Fruit fly (Drosophila melanogaster) whole organism, embryonic: ENCODE data around the gene Vm34Ca.

Experiments used
- Aef1 ChIP-seq: fragments of 200-800 bp; sonication (Bioruptor generic); IDR thresholded peaks from 3 replicates; pipeline ENCODE4 v1.3.6; 2022; ENCODE audit warnings: missing biosample characterization, missing genetic modification characterization
- Atf3 ChIP-seq: fragments of 200-800 bp; sonication (Bioruptor generic); optimal IDR thresholded peaks from 3 replicates; lab custom pipeline; 2016; ENCODE audit warnings: missing biosample characterization, missing genetic modification characterization
- CG10321 ChIP-seq: fragments of 200-800 bp; sonication (Bioruptor generic); IDR thresholded peaks from 2 replicates; pipeline ENCODE4 v1.3.6; 2022; ENCODE audit warnings: missing biosample characterization, missing genetic modification characterization
- CG10366 ChIP-seq: fragments of 200-800 bp; sonication (Bioruptor generic); IDR thresholded peaks from 2 replicates; pipeline ENCODE4 v1.3.6; 2022; ENCODE audit warnings: missing biosample characterization, missing genetic modification characterization
- CG11723 ChIP-seq: fragments of 200-800 bp; sonication (Bioruptor generic); optimal IDR thresholded peaks from 2 replicates; lab custom pipeline; 2017; ENCODE audit warnings: missing biosample characterization, mild to moderate bottlenecking, missing genetic modification characterization
- CG14710 ChIP-seq: fragments of 200-800 bp; sonication (Bioruptor generic); optimal IDR thresholded peaks from 3 replicates; lab custom pipeline; 2019; ENCODE audit warnings: missing biosample characterization, mild to moderate bottlenecking, missing genetic modification characterization, moderate library complexity
- CG1529 ChIP-seq: fragments of 200-800 bp; sonication (Bioruptor generic); optimal IDR thresholded peaks from 3 replicates; lab custom pipeline; 2018; ENCODE audit warnings: missing biosample characterization, missing genetic modification characterization
- CG15479 ChIP-seq: fragments of 200-800 bp; sonication (Bioruptor generic); optimal IDR thresholded peaks from 3 replicates; lab custom pipeline; 2019; ENCODE audit warnings: missing biosample characterization, mild to moderate bottlenecking, missing genetic modification characterization, moderate library complexity
- CG16779 ChIP-seq: fragments of 200-800 bp; sonication (Bioruptor generic); IDR thresholded peaks from 2 replicates; pipeline ENCODE4 v1.3.6; 2022; ENCODE audit warnings: missing biosample characterization, missing genetic modification characterization
- CG16815 ChIP-seq: fragments of 200-800 bp; sonication (Bioruptor generic); optimal IDR thresholded peaks from 3 replicates; lab custom pipeline; 2017; ENCODE audit warnings: missing biosample characterization, mild to moderate bottlenecking, missing genetic modification characterization
- CG2129 ChIP-seq: fragments of 200-800 bp; sonication (Bioruptor generic); IDR thresholded peaks from 2 replicates; pipeline ENCODE4 v1.3.6; 2022; ENCODE audit warnings: missing biosample characterization, missing genetic modification characterization; ENCODE audit not compliant: partially characterized antibody
- CG30403 ChIP-seq: fragments of 200-800 bp; sonication (Bioruptor generic); optimal IDR thresholded peaks from 3 replicates; lab custom pipeline; 2016; ENCODE audit warnings: missing biosample characterization, missing genetic modification characterization
- CG33213 ChIP-seq: fragments of 200-800 bp; sonication (Bioruptor generic); optimal IDR thresholded peaks from 3 replicates; lab custom pipeline; 2016; ENCODE audit warnings: missing biosample characterization, missing genetic modification characterization
- CG4617 ChIP-seq: fragments of 200-800 bp; sonication (Bioruptor generic); optimal IDR thresholded peaks from 3 replicates; lab custom pipeline; 2016; ENCODE audit warnings: missing biosample characterization, missing genetic modification characterization, borderline replicate concordance
- CG6175 ChIP-seq: fragments of 200-800 bp; sonication (Bioruptor generic); IDR thresholded peaks from 3 replicates; pipeline ENCODE4 v1.3.6; 2022; ENCODE audit warnings: missing biosample characterization, missing genetic modification characterization
- CG7839 ChIP-seq: fragments of 200-800 bp; sonication (Bioruptor generic); optimal IDR thresholded peaks from 3 replicates; lab custom pipeline; 2018; ENCODE audit warnings: missing biosample characterization, mild to moderate bottlenecking, missing genetic modification characterization, moderate library complexity
- CG8924 ChIP-seq: fragments of 200-800 bp; optimal IDR thresholded peaks from 3 replicates; lab custom pipeline; 2019; ENCODE audit warnings: missing biosample characterization, mild to moderate bottlenecking, missing genetic modification characterization, moderate library complexity
- Dbx ChIP-seq: fragments of 200-800 bp; sonication (Bioruptor generic); IDR thresholded peaks from 3 replicates; pipeline ENCODE4 v1.3.6; 2022; ENCODE audit warnings: missing biosample characterization, missing genetic modification characterization
- Dfd ChIP-seq, 2 experiments: fragments of >200 bp; optimal IDR thresholded peaks; 2 replicates each; lab custom pipeline; 2017; ENCODE audit warnings: missing biosample characterization in 2 of 2, missing genetic modification characterization in 2 of 2
- Dref ChIP-seq: fragments of 200-800 bp; sonication (Bioruptor generic); IDR thresholded peaks from 2 replicates; pipeline ENCODE4 v1.3.6; 2022; ENCODE audit warnings: missing biosample characterization, missing genetic modification characterization
- GATAe ChIP-seq: fragments of 200-800 bp; sonication (Bioruptor generic); conservative IDR thresholded peaks from 2 replicates; pipeline ENCODE4 v1.3.6; 2022; ENCODE audit warnings: missing biosample characterization, missing genetic modification characterization
- Gsc ChIP-seq: fragments of 200-800 bp; sonication (Bioruptor generic); IDR thresholded peaks from 2 replicates; pipeline ENCODE4 v1.3.6; 2022; ENCODE audit warnings: missing biosample characterization, missing genetic modification characterization
- Hand ChIP-seq: fragments of 200-800 bp; sonication (Bioruptor generic); optimal IDR thresholded peaks from 2 replicates; lab custom pipeline; 2017; ENCODE audit warnings: mild to moderate bottlenecking, missing biosample characterization, missing genetic modification reagents, missing genetic modification characterization
- Hr39 ChIP-seq: fragments of >200 bp; optimal IDR thresholded peaks from 2 replicates; lab custom pipeline; 2017
- MTF-1 ChIP-seq: fragments of 200-800 bp; sonication (Bioruptor generic); optimal IDR thresholded peaks from 2 replicates; lab custom pipeline; 2018; ENCODE audit warnings: missing biosample characterization, mild to moderate bottlenecking, missing genetic modification characterization, borderline replicate concordance
- Mrtf ChIP-seq: fragments of 200-800 bp; sonication (Bioruptor generic); IDR thresholded peaks from 3 replicates; pipeline ENCODE4 v1.3.6; 2022; ENCODE audit warnings: missing biosample characterization, missing genetic modification characterization
- NC2α ChIP-seq: fragments of 200-800 bp; sonication (Bioruptor generic); optimal IDR thresholded peaks from 2 replicates; lab custom pipeline; 2016; ENCODE audit warnings: missing biosample characterization, missing genetic modification characterization
- NFAT ChIP-seq: fragments of 200-800 bp; sonication (Bioruptor generic); IDR thresholded peaks from 2 replicates; pipeline ENCODE4 v1.3.6; 2022; ENCODE audit warnings: missing biosample characterization, missing genetic modification characterization
- Rfx ChIP-seq: fragments of 200-800 bp; sonication (Bioruptor generic); IDR thresholded peaks from 2 replicates; pipeline ENCODE4 v1.3.6; 2022; ENCODE audit warnings: missing biosample characterization, missing genetic modification characterization
- Sry-δ ChIP-seq: fragments of 200-800 bp; sonication (Bioruptor generic); optimal IDR thresholded peaks from 2 replicates; lab custom pipeline; 2016; ENCODE audit warnings: missing biosample characterization, missing genetic modification characterization
- TFAM ChIP-seq: fragments of 200-800 bp; sonication (Bioruptor generic); optimal IDR thresholded peaks from 2 replicates; lab custom pipeline; 2017; ENCODE audit warnings: missing biosample characterization, missing genetic modification characterization, inconsistent platforms
- Usf ChIP-seq: fragments of 200-800 bp; sonication (Bioruptor generic); optimal IDR thresholded peaks from 2 replicates; lab custom pipeline; 2017; ENCODE audit warnings: missing genotype, missing biosample characterization, missing genetic modification characterization
- ara ChIP-seq: fragments of 200-800 bp; sonication (Bioruptor generic); IDR thresholded peaks from 2 replicates; pipeline ENCODE4 v1.3.6; 2022; ENCODE audit warnings: missing biosample characterization, missing genetic modification characterization
- chm ChIP-seq: fragments of 200-800 bp; sonication (Bioruptor generic); IDR thresholded peaks from 2 replicates; pipeline ENCODE4 v1.3.6; 2022; ENCODE audit warnings: missing biosample characterization, missing genetic modification characterization
- chn ChIP-seq: fragments of 200-800 bp; sonication (Bioruptor generic); optimal IDR thresholded peaks from 2 replicates; lab custom pipeline; 2016; ENCODE audit warnings: missing biosample characterization, missing genetic modification characterization
- corto ChIP-seq: fragments of 200-800 bp; sonication (Bioruptor generic); optimal IDR thresholded peaks from 2 replicates; lab custom pipeline; 2016; ENCODE audit warnings: missing biosample characterization, mild to moderate bottlenecking, missing genetic modification characterization, moderate library complexity
- crol ChIP-seq: fragments of 200-800 bp; sonication (Bioruptor generic); IDR thresholded peaks from 2 replicates; pipeline ENCODE4 v1.3.6; 2022; ENCODE audit warnings: missing biosample characterization, missing genetic modification characterization
- dati ChIP-seq: fragments of 200-800 bp; sonication (Bioruptor generic); IDR thresholded peaks from 2 replicates; pipeline ENCODE4 v1.3.6; 2022; ENCODE audit warnings: missing biosample characterization, missing genetic modification characterization
- exex ChIP-seq: fragments of 200-800 bp; sonication (Bioruptor generic); optimal IDR thresholded peaks from 4 replicates; lab custom pipeline; 2018; ENCODE audit warnings: missing biosample characterization, mild to moderate bottlenecking, missing genetic modification characterization, moderate library complexity
- gcm ChIP-seq: fragments of 200-800 bp; sonication (Bioruptor generic); optimal IDR thresholded peaks from 2 replicates; lab custom pipeline; 2019; ENCODE audit warnings: missing biosample characterization, mild to moderate bottlenecking, missing genetic modification characterization, moderate library complexity
- gfzf ChIP-seq: fragments of 200-800 bp; sonication (Bioruptor generic); optimal IDR thresholded peaks from 2 replicates; lab custom pipeline; 2016; ENCODE audit warnings: missing biosample characterization, mild to moderate bottlenecking, missing genetic modification characterization, moderate library complexity
- grn ChIP-seq: fragments of 200-800 bp; sonication (Bioruptor generic); optimal IDR thresholded peaks from 3 replicates; lab custom pipeline; 2017; ENCODE audit warnings: missing biosample characterization, missing genetic modification characterization
- h ChIP-seq: fragments of >200 bp; optimal IDR thresholded peaks from 2 replicates; lab custom pipeline; 2017
- her ChIP-seq: fragments of 200-800 bp; sonication (Bioruptor generic); optimal IDR thresholded peaks from 2 replicates; lab custom pipeline; 2016; ENCODE audit warnings: missing biosample characterization, missing genetic modification characterization
- lmd ChIP-seq: fragments of 200-800 bp; sonication (Bioruptor generic); IDR thresholded peaks from 2 replicates; pipeline ENCODE4 v1.3.6; 2022; ENCODE audit warnings: missing biosample characterization, missing genetic modification characterization
- pan ChIP-seq, 4 experiments: fragments of >200 bp in 3 of 4; fragments of 200-800 bp in 1 of 4; sonication (Bioruptor generic) in 1 of 4; optimal IDR thresholded peaks in 3 of 4; IDR thresholded peaks in 1 of 4; 2 replicates each; pipeline versions ENCODE4 v1.3.6 to Lab custom; 2017 to 2022; ENCODE audit warnings: missing biosample characterization in 2 of 4, missing genetic modification characterization in 2 of 4, mixed read lengths in 1 of 4
- phol ChIP-seq: fragments of 200-800 bp; sonication (Bioruptor generic); optimal IDR thresholded peaks from 3 replicates; lab custom pipeline; 2018; ENCODE audit warnings: missing biosample characterization, mild to moderate bottlenecking, missing genetic modification characterization, moderate library complexity
- row ChIP-seq: fragments of 200-800 bp; sonication (Bioruptor generic); IDR thresholded peaks from 3 replicates; pipeline ENCODE4 v1.3.6; 2022; ENCODE audit warnings: missing biosample characterization, missing genetic modification characterization
- sc ChIP-seq, 3 experiments: fragments of >200 bp in 2 of 3; fragments of 200-800 bp in 1 of 3; sonication (Bioruptor generic) in 1 of 3; optimal IDR thresholded peaks; 2 replicates in 2 of 3; 3 replicates in 1 of 3; lab custom pipeline; 2017; ENCODE audit warnings: mild to moderate bottlenecking in 1 of 3, missing biosample characterization in 1 of 3, missing genetic modification characterization in 1 of 3, missing genetic modification reagents in 1 of 3
- sr ChIP-seq: fragments of 200-800 bp; sonication (Bioruptor generic); IDR thresholded peaks from 3 replicates; pipeline ENCODE4 v1.3.6; 2022; ENCODE audit warnings: missing biosample characterization, missing genetic modification characterization
- tup ChIP-seq: fragments of 200-800 bp; sonication (Bioruptor generic); optimal IDR thresholded peaks from 2 replicates; lab custom pipeline; 2016; ENCODE audit warnings: missing biosample characterization, mild to moderate bottlenecking, missing genetic modification characterization, moderate library complexity
- wor ChIP-seq: fragments of 200-800 bp; sonication (Bioruptor generic); IDR thresholded peaks from 2 replicates; pipeline ENCODE4 v1.3.6; 2022; ENCODE audit warnings: missing biosample characterization, missing genetic modification characterization

Vm34Ca gene

dm6 chr2L:13370762-13371161 lies 40.7 kb downstream of the Vm34Ca start, which contains the start of gene ND-B22 (continued):
- TF ChIP-seq her (GFP tag; lab: Kevin White, UChicago) (no peak), CG1529 (no peak), Hr39 (lab: Kevin White, UChicago) (no peak), crol (no peak), CG33213 (peak; percentile 30), CG15479 (GFP tag; lab: Kevin White, UChicago) (no peak), Rfx (GFP tag; lab: Robert Waterston, UW) (peak; percentile 70), CG14710 (tag; lab: Kevin White, UChicago) (peak; percentile 42), lmd (GFP tag; lab: Robert Waterston, UW) (no peak), Mrtf (GFP tag; lab: Robert Waterston, UW) (no peak), NFAT (GFP tag; lab: Robert Waterston, UW) (no peak; the same call in 1 of the 2 replicates), ara (GFP tag; lab: Robert Waterston, UW) (peak; percentile 35; the same call in 1 of the 2 replicates), tup (GFP tag; lab: Kevin White, UChicago) (peak; percentile 5), chn (GFP tag; lab: Kevin White, UChicago) (peak; percentile 30), corto (GFP tag; lab: Kevin White, UChicago) (no peak), CG10366 (GFP tag; lab: Robert Waterston, UW) (no peak), dati (GFP tag; lab: Robert Waterston, UW) (no peak), MTF-1 (no peak), CG7839 (tag; lab: Kevin White, UChicago) (peak; percentile 41), Gsc (GFP tag; lab: Robert Waterston, UW) (no peak), exex (no peak), Usf (GFP tag; lab: Kevin White, UChicago) (no peak), Aef1 (GFP tag; lab: Robert Waterston, UW) (peak; percentile 64), GATAe (GFP tag; lab: Robert Waterston, UW) (no peak), pan (optimal IDR thresholded peaks at IDR 0.05; lab: Kevin White, UChicago) (no peak), pan (GFP tag; optimal IDR thresholded peaks at IDR 0.05 in 1 of 2, IDR thresholded peaks at IDR 0.05 in 1 of 2) (no peak), Dref (GFP tag; lab: Robert Waterston, UW) (0 out of 2 replicates have a peak, but pooled peaks have one; percentile 24), CG16779 (GFP tag; lab: Robert Waterston, UW) (no peak), Sry-δ (GFP tag; lab: Kevin White, UChicago) (peak; percentile 10), grn (GFP tag; lab: Kevin White, UChicago) (no peak), Atf3 (GFP tag; lab: Kevin White, UChicago) (no peak), phol (tag; lab: Kevin White, UChicago) (peak; percentile 46), sc (optimal IDR thresholded peaks at IDR 0.05; lab: Kevin White, UChicago) (no peak), sc (GFP tag; optimal IDR thresholded peaks at IDR 0.05; lab: Kevin White, UChicago) (no peak), CG10321 (GFP tag; lab: Robert Waterston, UW) (no peak), h (lab: Kevin White, UChicago) (no peak), row (GFP tag; lab: Robert Waterston, UW) (peak; percentile 31; the same call in 1 of the 3 replicates), CG6175 (GFP tag; lab: Robert Waterston, UW) (no peak), CG16815 (no peak), CG30403 (GFP tag; lab: Kevin White, UChicago) (peak; percentile 58), gfzf (no peak), CG8924 (peak; percentile 32), Dbx (GFP tag; lab: Robert Waterston, UW) (peak; percentile 24; the same call in 1 of the 3 replicates), TFAM (GFP tag; lab: Kevin White, UChicago) (no peak), CG4617 (GFP tag; lab: Kevin White, UChicago) (peak; percentile 87), CG11723 (no peak), sr (GFP tag; lab: Robert Waterston, UW) (no peak), NC2α (GFP tag; lab: Kevin White, UChicago) (no peak), Dfd (GFP tag; optimal IDR thresholded peaks at IDR 0.05; lab: Kevin White, UChicago) (no peak), gcm (GFP tag; lab: Kevin White, UChicago) (no peak), Hand (GFP tag; lab: Kevin White, UChicago) (no peak), wor (GFP tag; lab: Robert Waterston, UW) (no peak), chm (GFP tag; lab: Robert Waterston, UW) (no peak), CG2129 (GFP tag; lab: Robert Waterston, UW) (no peak)
